Fruit fly (Drosophila melanogaster) whole organism, wandering third instar larva: ENCODE measurements around the gene CG34269.

Experiments used
- Dif ChIP-seq: fragments of 200-275, 200-300 bp; sonication (Bioruptor generic); optimal IDR thresholded peaks from 2 replicates; lab custom pipeline; 2018; ENCODE audit warnings: missing biosample characterization, missing genetic modification characterization; ENCODE audit not compliant: partially characterized antibody
- Jra ChIP-seq: sonication (Bioruptor generic); optimal IDR thresholded peaks from 2 replicates; lab custom pipeline; 2016; ENCODE audit warnings: missing biosample characterization, missing genetic modification characterization
- OdsH ChIP-seq: fragments of 200-800 bp; sonication (Bioruptor generic); optimal IDR thresholded peaks from 2 replicates; lab custom pipeline; 2016; ENCODE audit warnings: missing biosample characterization, mild to moderate bottlenecking, missing genetic modification characterization
- br ChIP-seq: fragments of 200-800 bp; sonication (Bioruptor generic); optimal IDR thresholded peaks from 2 replicates; lab custom pipeline; 2016; ENCODE audit warnings: missing biosample characterization, missing genetic modification characterization
- dl ChIP-seq, 2 experiments: fragments of 175-275, 200-275 bp in 1 of 2; fragments of 200-275 bp in 1 of 2; sonication (Bioruptor generic); optimal IDR thresholded peaks; lab custom pipeline; 2018; ENCODE audit warnings: mild to moderate bottlenecking in 2 of 2, missing biosample characterization in 2 of 2, missing genetic modification characterization in 2 of 2, moderate library complexity in 2 of 2; ENCODE audit not compliant: partially characterized antibody in 2 of 2, insufficient read depth in 1 of 2
- ey ChIP-seq: fragments of 200-800 bp; sonication (Bioruptor generic); optimal IDR thresholded peaks from 2 replicates; lab custom pipeline; 2016; ENCODE audit warnings: missing biosample characterization, missing genetic modification characterization
- h ChIP-seq: fragments of 200-800 bp; sonication (Bioruptor generic); optimal IDR thresholded peaks from 3 replicates; lab custom pipeline; 2016; ENCODE audit warnings: missing biosample characterization, mild to moderate bottlenecking, missing genetic modification characterization
- lola ChIP-seq: fragments of >200 bp; optimal IDR thresholded peaks from 2 replicates; lab custom pipeline; 2017; ENCODE audit warnings: missing biosample characterization, missing genetic modification characterization
- psq ChIP-seq: fragments of 200-800 bp; sonication (Bioruptor generic); optimal IDR thresholded peaks from 3 replicates; lab custom pipeline; 2017; ENCODE audit warnings: missing biosample characterization, mild to moderate bottlenecking, missing genetic modification characterization, moderate library complexity
- rgr ChIP-seq: fragments of 200-800 bp; sonication (Bioruptor generic); optimal IDR thresholded peaks from 3 replicates; lab custom pipeline; 2016; ENCODE audit warnings: missing biosample characterization, mild to moderate bottlenecking, missing genetic modification characterization
- tai ChIP-seq: sonication (Bioruptor generic); optimal IDR thresholded peaks from 2 replicates; lab custom pipeline; 2016; ENCODE audit warnings: missing biosample characterization, missing genetic modification characterization

dm6 chr3L:516948-517599, 11.1 kb upstream of the CG34269 start:
- TF ChIP-seq h (peak; percentile 35), br (GFP tag; lab: Kevin White, UChicago) (no peak), Jra (GFP tag; lab: Kevin White, UChicago) (no peak), rgr (no peak), psq (GFP tag; lab: Kevin White, UChicago) (no peak), Dif (no peak), dl (GFP tag; optimal IDR thresholded peaks at IDR 0.05; lab: Kevin White, UChicago; ENCODE audit: insufficient read depth in 1 of 2, partially characterized antibody in 2 of 2) (no peak), tai (GFP tag; lab: Kevin White, UChicago) (no peak), lola (no peak), OdsH (no peak), ey (no peak)
